Worm (Caenorhabditis elegans) whole organism, L4/young adult: ENCODE data around the gene B0334.20.

Experiments used
- dao-5 ChIP-seq: sonication (generic microtip); optimal IDR thresholded peaks from 2 replicates; lab custom pipeline; 2016; ENCODE audit warnings: missing genotype, missing genetic modification characterization, moderate library complexity, missing compliant biosample characterization
- him-1 ChIP-seq: sonication (generic microtip); optimal IDR thresholded peaks from 2 replicates; lab custom pipeline; 2016; ENCODE audit warnings: missing genotype, missing genetic modification reagents, missing genetic modification characterization, missing compliant biosample characterization

- TF ChIP-seq dao-5 (no peak), him-1 (tag; lab: Kevin White, UChicago) (no peak)
Measured at ce11 chrII:11496767-11497166, 3.5 kb downstream of the B0334.20 start, which contains the start of gene emc-5.
